Fruit fly (Drosophila melanogaster) whole organism, embryonic: Measurements from ENCODE around the gene CG13920.
A peak's percentile ranks its signal among the peaks of the same experiment; 100 is the strongest.

Experiments
- Atf3 ChIP-seq: fragments of 200-800 bp; sonication (Bioruptor generic); optimal IDR thresholded peaks from 3 replicates; lab custom pipeline; 2016; ENCODE audit warnings: missing biosample characterization, missing genetic modification characterization
- BtbVII ChIP-seq: fragments of 200-800 bp; sonication (Bioruptor generic); optimal IDR thresholded peaks from 3 replicates; lab custom pipeline; 2017; ENCODE audit warnings: missing biosample characterization, mild to moderate bottlenecking, missing genetic modification characterization
- CG10543 ChIP-seq: fragments of 200-800 bp; sonication (Bioruptor generic); optimal IDR thresholded peaks from 3 replicates; lab custom pipeline; 2017; ENCODE audit warnings: missing biosample characterization, mild to moderate bottlenecking, missing genetic modification characterization, moderate library complexity
- CG10959 ChIP-seq: fragments of 200-800 bp; sonication (Bioruptor generic); IDR thresholded peaks from 2 replicates; pipeline ENCODE4 v1.3.6; 2022; ENCODE audit warnings: missing biosample characterization, missing genetic modification characterization
- CG1602 ChIP-seq: fragments of 200-800 bp; sonication (Bioruptor generic); optimal IDR thresholded peaks from 3 replicates; lab custom pipeline; 2016; ENCODE audit warnings: missing biosample characterization, missing genetic modification characterization
- CG17612 ChIP-seq: fragments of 200-800 bp; sonication (Bioruptor generic); IDR thresholded peaks from 2 replicates; pipeline ENCODE4 v1.3.6; 2022; ENCODE audit warnings: missing biosample characterization, missing genetic modification characterization
- CG18476 ChIP-seq: fragments of 200-800 bp; sonication (Bioruptor generic); optimal IDR thresholded peaks from 2 replicates; lab custom pipeline; 2016; ENCODE audit warnings: missing biosample characterization, mild to moderate bottlenecking, missing genetic modification characterization
- CG30431 ChIP-seq: fragments of 200-800 bp; sonication (Bioruptor generic); optimal IDR thresholded peaks from 2 replicates; lab custom pipeline; 2017; ENCODE audit warnings: missing biosample characterization, missing genetic modification characterization
- CG3163 ChIP-seq: fragments of 200-800 bp; sonication (Bioruptor generic); optimal IDR thresholded peaks from 3 replicates; lab custom pipeline; 2016; ENCODE audit warnings: missing biosample characterization, missing genetic modification characterization
- CG3838 ChIP-seq: fragments of 200-800 bp; sonication (Bioruptor generic); optimal IDR thresholded peaks from 3 replicates; lab custom pipeline; 2016; ENCODE audit warnings: missing biosample characterization, missing genetic modification characterization
- CG3995 ChIP-seq: fragments of 200-800 bp; sonication (Bioruptor generic); optimal IDR thresholded peaks from 3 replicates; lab custom pipeline; 2016; ENCODE audit warnings: missing biosample characterization, missing genetic modification characterization
- CG6765 ChIP-seq: fragments of 200-800 bp; sonication (Bioruptor generic); optimal IDR thresholded peaks from 3 replicates; lab custom pipeline; 2017; ENCODE audit warnings: missing biosample characterization, mild to moderate bottlenecking, missing genetic modification characterization
- CG8359 ChIP-seq: fragments of 200-800 bp; sonication (Bioruptor generic); optimal IDR thresholded peaks from 2 replicates; lab custom pipeline; 2017; ENCODE audit warnings: missing biosample characterization, mild to moderate bottlenecking, missing genetic modification characterization, borderline replicate concordance
- CG8765 ChIP-seq: fragments of 200-800 bp; sonication (Bioruptor generic); IDR thresholded peaks from 2 replicates; pipeline ENCODE4 v1.3.6; 2022; ENCODE audit warnings: missing biosample characterization, missing genetic modification characterization
- CG9817 ChIP-seq: fragments of 200-800 bp; sonication (Bioruptor generic); optimal IDR thresholded peaks from 2 replicates; lab custom pipeline; 2018; ENCODE audit warnings: missing biosample characterization, mild to moderate bottlenecking, missing genetic modification characterization, moderate library complexity
- Camta ChIP-seq: fragments of 200-800 bp; sonication (Bioruptor generic); optimal IDR thresholded peaks from 2 replicates; lab custom pipeline; 2016; ENCODE audit warnings: missing biosample characterization, missing genetic modification characterization
- Dek ChIP-seq: fragments of 200-800 bp; sonication (Bioruptor generic); optimal IDR thresholded peaks from 3 replicates; lab custom pipeline; 2019; ENCODE audit warnings: missing biosample characterization, mild to moderate bottlenecking, missing genetic modification characterization, moderate library complexity
- Doc3 ChIP-seq: fragments of 200-800 bp; sonication (Bioruptor generic); IDR thresholded peaks from 3 replicates; pipeline ENCODE4 v1.3.6; 2022; ENCODE audit warnings: missing biosample characterization, missing genetic modification characterization; ENCODE audit not compliant: partially characterized antibody
- Ets65A ChIP-seq: fragments of 200-800 bp; sonication (Bioruptor generic); peaks from one replicate; lab custom pipeline; 2016; ENCODE audit warnings: missing biosample characterization, missing genetic modification characterization
- Fer2 ChIP-seq: fragments of 200-800 bp; sonication (Bioruptor generic); optimal IDR thresholded peaks from 2 replicates; lab custom pipeline; 2018; ENCODE audit warnings: missing biosample characterization, mild to moderate bottlenecking, missing genetic modification characterization, moderate library complexity
- Fer3 ChIP-seq: fragments of 200-800 bp; sonication (Bioruptor generic); optimal IDR thresholded peaks from 2 replicates; lab custom pipeline; 2018; ENCODE audit warnings: missing biosample characterization, mild to moderate bottlenecking, missing genetic modification characterization, moderate library complexity
- H15 ChIP-seq: fragments of 200-800 bp; sonication (Bioruptor generic); IDR thresholded peaks from 3 replicates; pipeline ENCODE4 v1.3.6; 2022; ENCODE audit warnings: missing biosample characterization, missing genetic modification characterization
- HLH4C ChIP-seq: fragments of 200-800 bp; sonication (Bioruptor generic); IDR thresholded peaks from 3 replicates; pipeline ENCODE4 v1.3.6; 2022; ENCODE audit warnings: missing biosample characterization, missing genetic modification characterization; ENCODE audit not compliant: partially characterized antibody
- Hsf ChIP-seq: fragments of 200-800 bp; sonication (Bioruptor generic); optimal IDR thresholded peaks from 3 replicates; lab custom pipeline; 2016; ENCODE audit warnings: missing biosample characterization, missing genetic modification characterization
- MBD-R2 ChIP-seq: fragments of 200-800 bp; sonication (Bioruptor generic); IDR thresholded peaks from 2 replicates; pipeline ENCODE4 v1.3.6; 2022; ENCODE audit warnings: missing biosample characterization, missing genetic modification characterization
- Mrtf ChIP-seq: fragments of 200-800 bp; sonication (Bioruptor generic); IDR thresholded peaks from 3 replicates; pipeline ENCODE4 v1.3.6; 2022; ENCODE audit warnings: missing biosample characterization, missing genetic modification characterization
- NfI ChIP-seq: fragments of 200-800 bp; sonication (Bioruptor generic); optimal IDR thresholded peaks from 3 replicates; lab custom pipeline; 2018; ENCODE audit warnings: missing biosample characterization, mild to moderate bottlenecking, missing genetic modification characterization, moderate library complexity
- Six4 ChIP-seq: fragments of 200-800 bp; sonication (Bioruptor generic); optimal IDR thresholded peaks from 2 replicates; lab custom pipeline; 2016; ENCODE audit warnings: missing biosample characterization, missing genetic modification characterization
- Spps ChIP-seq: fragments of 200-800 bp; sonication (Bioruptor generic); optimal IDR thresholded peaks from 2 replicates; lab custom pipeline; 2018; ENCODE audit warnings: missing biosample characterization, mild to moderate bottlenecking, missing genetic modification characterization
- Trl ChIP-seq, 3 experiments: fragments of >200 bp in 2 of 3; fragments of 200-800 bp in 1 of 3; sonication (Bioruptor generic) in 1 of 3; optimal IDR thresholded peaks; 2 replicates in 1 of 3; 3 replicates in 2 of 3; lab custom pipeline; 2016 to 2017; ENCODE audit warnings: missing biosample characterization in 1 of 3, missing genetic modification characterization in 1 of 3
- al ChIP-seq: fragments of 200-800 bp; sonication (Bioruptor generic); IDR thresholded peaks from 2 replicates; pipeline ENCODE4 v1.3.6; 2022; ENCODE audit warnings: missing biosample characterization, missing genetic modification characterization
- bab2 ChIP-seq: fragments of 200-800 bp; sonication (Bioruptor generic); optimal IDR thresholded peaks from 2 replicates; lab custom pipeline; 2016; ENCODE audit warnings: missing biosample characterization, missing genetic modification characterization
- br ChIP-seq: fragments of >200 bp; optimal IDR thresholded peaks from 2 replicates; lab custom pipeline; 2017
- caup ChIP-seq: fragments of 200-800 bp; sonication (Bioruptor generic); optimal IDR thresholded peaks from 3 replicates; lab custom pipeline; 2017; ENCODE audit warnings: missing biosample characterization, mild to moderate bottlenecking, missing genetic modification characterization, moderate library complexity; ENCODE audit not compliant: severe bottlenecking
- chif ChIP-seq, 2 experiments: fragments of 200-800 bp; sonication (Bioruptor generic); optimal IDR thresholded peaks; 3 replicates each; lab custom pipeline; 2016; ENCODE audit warnings: missing biosample characterization in 2 of 2, missing genetic modification characterization in 2 of 2
- dati ChIP-seq: fragments of 200-800 bp; sonication (Bioruptor generic); IDR thresholded peaks from 2 replicates; pipeline ENCODE4 v1.3.6; 2022; ENCODE audit warnings: missing biosample characterization, missing genetic modification characterization
- exex ChIP-seq: fragments of 200-800 bp; sonication (Bioruptor generic); optimal IDR thresholded peaks from 4 replicates; lab custom pipeline; 2018; ENCODE audit warnings: missing biosample characterization, mild to moderate bottlenecking, missing genetic modification characterization, moderate library complexity
- ftz-f1 ChIP-seq: fragments of 200-800 bp; sonication (Bioruptor generic); optimal IDR thresholded peaks from 2 replicates; lab custom pipeline; 2016; ENCODE audit warnings: missing biosample characterization, missing genetic modification characterization
- kni ChIP-seq: fragments of 200-800 bp; sonication (Bioruptor generic); optimal IDR thresholded peaks from 3 replicates; lab custom pipeline; 2017; ENCODE audit warnings: mild to moderate bottlenecking, missing biosample characterization, missing genetic modification reagents, missing genetic modification characterization
- lab ChIP-seq: fragments of 200-800 bp; sonication (Bioruptor generic); optimal IDR thresholded peaks from 3 replicates; lab custom pipeline; 2017; ENCODE audit warnings: missing biosample characterization, missing genetic modification characterization, mild to moderate bottlenecking, moderate library complexity, missing genetic modification reagents
- lbe ChIP-seq: fragments of 200-800 bp; sonication (Bioruptor generic); optimal IDR thresholded peaks from 2 replicates; lab custom pipeline; 2016; ENCODE audit warnings: missing biosample characterization, mild to moderate bottlenecking, missing genetic modification characterization
- odd ChIP-seq: fragments of 200-800 bp; sonication (Bioruptor generic); optimal IDR thresholded peaks from 2 replicates; lab custom pipeline; 2017; ENCODE audit warnings: missing biosample characterization, mild to moderate bottlenecking, missing genetic modification characterization
- onecut ChIP-seq: fragments of 200-800 bp; sonication (Bioruptor generic); IDR thresholded peaks from 2 replicates; pipeline ENCODE4 v1.3.6; 2022; ENCODE audit warnings: missing biosample characterization, missing genetic modification characterization
- org-1 ChIP-seq: fragments of 200-800 bp; sonication (Bioruptor generic); optimal IDR thresholded peaks from 2 replicates; lab custom pipeline; 2017; ENCODE audit warnings: missing biosample characterization, missing genetic modification characterization
- p53 ChIP-seq: fragments of 200-800 bp; sonication (Bioruptor generic); optimal IDR thresholded peaks from 2 replicates; lab custom pipeline; 2016; ENCODE audit warnings: missing biosample characterization, missing genetic modification characterization
- peb ChIP-seq: fragments of 200-800 bp; sonication (Bioruptor generic); IDR thresholded peaks from 2 replicates; pipeline ENCODE4 v1.3.6; 2022; ENCODE audit warnings: missing biosample characterization, missing genetic modification characterization
- run ChIP-seq: fragments of 200-800 bp; sonication (Bioruptor generic); optimal IDR thresholded peaks from 3 replicates; lab custom pipeline; 2018; ENCODE audit warnings: missing biosample characterization, mild to moderate bottlenecking, missing genetic modification characterization
- trh ChIP-seq: fragments of 200-800 bp; sonication (Bioruptor generic); optimal IDR thresholded peaks from 2 replicates; lab custom pipeline; 2016; ENCODE audit warnings: missing biosample characterization, missing genetic modification characterization
- vnd ChIP-seq: fragments of 200-800 bp; sonication (Bioruptor generic); IDR thresholded peaks from 3 replicates; pipeline ENCODE4 v1.3.6; 2022; ENCODE audit warnings: missing biosample characterization, missing genetic modification characterization; ENCODE audit not compliant: partially characterized antibody

CG13920 gene

dm6 chr3L:1615701-1616100 lies 33.0 kb upstream of the CG13920 start, which contains the start of gene CG12105:
TSS of gene CG12105 (minus strand) at chr3L:1615801.
- no peak for TF ChIP-seq CG17612 (GFP tag; lab: Robert Waterston, UW)
- TF ChIP-seq Atf3, result no peak
- no peak for TF ChIP-seq ftz-f1 (GFP tag; lab: Kevin White, UChicago)
- TF ChIP-seq Camta (GFP tag; lab: Kevin White, UChicago), result no peak
- no peak for TF ChIP-seq lab (GFP tag; lab: Kevin White, UChicago)
- no peak for TF ChIP-seq CG9817 (tag; lab: Kevin White, UChicago)
- no peak for TF ChIP-seq p53 (GFP tag; lab: Kevin White, UChicago)
- no peak for TF ChIP-seq Doc3 (GFP tag; lab: Robert Waterston, UW)
- TF ChIP-seq lbe (GFP tag; lab: Kevin White, UChicago), result no peak
- no peak for TF ChIP-seq CG10959 (GFP tag; lab: Robert Waterston, UW)
- no peak for TF ChIP-seq CG3163 (GFP tag; lab: Kevin White, UChicago)
- TF ChIP-seq dati (GFP tag; lab: Robert Waterston, UW), result no peak
- TF ChIP-seq Hsf (GFP tag; lab: Kevin White, UChicago), result no peak
- TF ChIP-seq caup (GFP tag; lab: Kevin White, UChicago), result no peak
- no peak for TF ChIP-seq al (GFP tag; lab: Robert Waterston, UW)
- TF ChIP-seq CG30431 (GFP tag; lab: Kevin White, UChicago), result no peak

- TF ChIP-seq kni, result peak; percentile 59
- TF ChIP-seq Six4 (GFP tag; lab: Kevin White, UChicago), result no peak
- TF ChIP-seq CG6765 (GFP tag; lab: Kevin White, UChicago), result no peak
- peak; percentile 16 for TF ChIP-seq NfI
- no peak for TF ChIP-seq Mrtf (GFP tag; lab: Robert Waterston, UW)
- TF ChIP-seq Dek (tag; lab: Kevin White, UChicago), result peak; percentile 1
- TF ChIP-seq CG18476 (GFP tag; lab: Kevin White, UChicago), result peak; percentile 20
- peak; percentile 5 for TF ChIP-seq Fer3 (tag; lab: Kevin White, UChicago)
- no peak for TF ChIP-seq Fer2 (tag; lab: Kevin White, UChicago)
- peak; percentile 24 for TF ChIP-seq CG3995 (GFP tag; lab: Kevin White, UChicago)
- no peak for TF ChIP-seq H15 (GFP tag; lab: Robert Waterston, UW)
- TF ChIP-seq onecut (GFP tag; lab: Robert Waterston, UW), result no peak
- no peak for TF ChIP-seq Spps (tag; lab: Kevin White, UChicago)
- TF ChIP-seq exex (tag; lab: Kevin White, UChicago), result peak; percentile 39
- TF ChIP-seq BtbVII, result no peak
- no peak for TF ChIP-seq org-1 (GFP tag; lab: Kevin White, UChicago)
- no peak for TF ChIP-seq odd
- TF ChIP-seq trh, result no peak
- peak; percentile 61 for TF ChIP-seq CG10543 (GFP tag; lab: Kevin White, UChicago)
- TF ChIP-seq CG1602 (GFP tag; lab: Kevin White, UChicago), result no peak
- peak; percentile 92 for TF ChIP-seq Ets65A (GFP tag; lab: Kevin White, UChicago)
- TF ChIP-seq bab2 (GFP tag; lab: Kevin White, UChicago), result peak; percentile 36
- TF ChIP-seq Atf3, result no peak
- no peak for TF ChIP-seq chif (GFP tag; optimal IDR thresholded peaks at IDR 0.05; lab: Kevin White, UChicago)
- TF ChIP-seq HLH4C (GFP tag; lab: Robert Waterston, UW), result 0 out of 3 replicates have a peak, but pooled peaks have one; percentile 34
- TF ChIP-seq CG3838, result no peak
- TF ChIP-seq peb (GFP tag; lab: Robert Waterston, UW), result no peak
- TF ChIP-seq MBD-R2 (GFP tag; lab: Robert Waterston, UW), result peak; percentile 84
- TF ChIP-seq CG8765 (GFP tag; lab: Robert Waterston, UW), result no peak
- TF ChIP-seq run (tag; lab: Kevin White, UChicago), result no peak
- TF ChIP-seq CG8359, result no peak
- no peak for TF ChIP-seq vnd
- no peak for TF ChIP-seq Trl (optimal IDR thresholded peaks at IDR 0.05; lab: Kevin White, UChicago)
- TF ChIP-seq Trl (GFP tag; optimal IDR thresholded peaks at IDR 0.05; lab: Kevin White, UChicago), result no peak
- TF ChIP-seq br, result no peak
These were observed 30.5 kb upstream of the CG13920 start, which contains the start of the genes CG13926, ABCB7 and CG33230 for dm6 chr3L:1618116-1618727. TSS of gene CG13926 (minus strand) at chr3L:1618158. TSS of gene ABCB7 (plus strand) at chr3L:1618414. TSS of gene CG33230 (plus strand) at chr3L:1618414.
